Worm (Caenorhabditis elegans) whole organism, late embryonic: ENCODE measurements around the gene math-26.
"Not testable (repeated sequence)": the region's sequence is repeated elsewhere in the genome, so short reads cannot be mapped to it uniquely, and the experiment has no call there.

Source experiments
- C38D4.7 ChIP-seq: fragments of 200-800 bp; sonication (Bioruptor generic); optimal IDR thresholded peaks from 2 replicates; lab custom pipeline; 2018; ENCODE audit warnings: mild to moderate bottlenecking, missing genetic modification characterization, moderate library complexity, missing compliant biosample characterization
- F13H6.1 ChIP-seq: sonication (generic microtip); optimal IDR thresholded peaks from 2 replicates; lab custom pipeline; 2016; ENCODE audit warnings: missing genetic modification characterization, missing compliant biosample characterization
- T23F11.4 ChIP-seq: fragments of 200-800 bp; sonication (Bioruptor generic); optimal IDR thresholded peaks from 2 replicates; lab custom pipeline; 2018; ENCODE audit warnings: mild to moderate bottlenecking, missing genetic modification characterization, missing compliant biosample characterization
- ahr-1 ChIP-seq: sonication (generic microtip); optimal IDR thresholded peaks from 2 replicates; lab custom pipeline; 2016; ENCODE audit warnings: missing genetic modification characterization, missing compliant biosample characterization
- ceh-19 ChIP-seq: fragments of 200-800 bp; sonication (Bioruptor generic); optimal IDR thresholded peaks from 2 replicates; lab custom pipeline; 2018; ENCODE audit warnings: mild to moderate bottlenecking, missing genetic modification characterization, missing compliant biosample characterization
- ceh-22 ChIP-seq: sonication (generic microtip); optimal IDR thresholded peaks from 2 replicates; lab custom pipeline; 2017; ENCODE audit warnings: missing biosample characterization, missing genetic modification characterization
- ceh-24 ChIP-seq: sonication (generic microtip); optimal IDR thresholded peaks from 2 replicates; lab custom pipeline; 2016; ENCODE audit warnings: mild to moderate bottlenecking, missing genetic modification characterization, missing compliant biosample characterization
- ceh-30 ChIP-seq: fragments of 150-350 bp; optimal IDR thresholded peaks from 2 replicates; lab custom pipeline; 2014; ENCODE audit warnings: missing biosample characterization, missing genetic modification characterization
- ceh-34 ChIP-seq: sonication (generic microtip); optimal IDR thresholded peaks from 2 replicates; lab custom pipeline; 2016; ENCODE audit warnings: mild to moderate bottlenecking, missing genetic modification characterization, missing compliant biosample characterization
- ceh-45 ChIP-seq: fragments of 200-800 bp; sonication (Bioruptor generic); IDR thresholded peaks from 2 replicates; pipeline ENCODE4 v1.3.6; 2022; ENCODE audit warnings: missing genetic modification reagents, missing genetic modification characterization, missing compliant biosample characterization
- ceh-6 ChIP-seq: fragments of 200-800 bp; sonication (Bioruptor generic); optimal IDR thresholded peaks from 2 replicates; lab custom pipeline; 2018; ENCODE audit warnings: mild to moderate bottlenecking, missing genetic modification characterization, missing compliant biosample characterization
- ceh-9 ChIP-seq: sonication (generic microtip); optimal IDR thresholded peaks from 2 replicates; lab custom pipeline; 2016; ENCODE audit warnings: mild to moderate bottlenecking, missing genetic modification characterization, inconsistent platforms, missing compliant biosample characterization
- che-1 ChIP-seq: sonication (generic microtip); optimal IDR thresholded peaks from 2 replicates; lab custom pipeline; 2016; ENCODE audit warnings: mild to moderate bottlenecking, missing genetic modification characterization, missing compliant biosample characterization
- dve-1 ChIP-seq: sonication (generic microtip); optimal IDR thresholded peaks from 2 replicates; lab custom pipeline; 2017; ENCODE audit warnings: antibody characterized with exemption, mild to moderate bottlenecking, missing genetic modification characterization, missing compliant biosample characterization
- elt-4 ChIP-seq: sonication (generic microtip); optimal IDR thresholded peaks from 2 replicates; lab custom pipeline; 2016; ENCODE audit warnings: missing genetic modification characterization, missing compliant biosample characterization
- ets-4 ChIP-seq: sonication (generic microtip); optimal IDR thresholded peaks from 2 replicates; lab custom pipeline; 2016; ENCODE audit warnings: missing genetic modification characterization, missing compliant biosample characterization
- eyg-1 ChIP-seq: sonication (generic microtip); optimal IDR thresholded peaks from 2 replicates; lab custom pipeline; 2016; ENCODE audit warnings: missing genotype, missing genetic modification characterization, missing compliant biosample characterization
- fkh-10 ChIP-seq: fragments of 150-350 bp; optimal IDR thresholded peaks from 2 replicates; lab custom pipeline; 2014; ENCODE audit warnings: missing biosample characterization, missing genetic modification reagents, missing genetic modification characterization
- fkh-6 ChIP-seq: sonication (generic microtip); optimal IDR thresholded peaks from 2 replicates; lab custom pipeline; 2016; ENCODE audit warnings: missing genetic modification characterization, missing compliant biosample characterization
- hlh-15 ChIP-seq: sonication (generic microtip); optimal IDR thresholded peaks from 2 replicates; lab custom pipeline; 2016; ENCODE audit warnings: missing genetic modification characterization, missing compliant biosample characterization
- hlh-30 ChIP-seq: sonication (generic microtip); optimal IDR thresholded peaks from 2 replicates; lab custom pipeline; 2017; ENCODE audit warnings: antibody characterized with exemption, missing genetic modification characterization, missing compliant biosample characterization; ENCODE audit not compliant: insufficient read depth
- hlh-6 ChIP-seq: sonication (generic microtip); optimal IDR thresholded peaks from 2 replicates; lab custom pipeline; 2016; ENCODE audit warnings: missing genotype, missing genetic modification characterization, missing compliant biosample characterization
- hlh-8 ChIP-seq: sonication (generic microtip); optimal IDR thresholded peaks from 2 replicates; lab custom pipeline; 2016; ENCODE audit warnings: missing genotype, missing genetic modification characterization, missing compliant biosample characterization
- lin-11 ChIP-seq: fragments of 200-800 bp; sonication (Bioruptor generic); optimal IDR thresholded peaks from 2 replicates; lab custom pipeline; 2018; ENCODE audit warnings: mild to moderate bottlenecking, missing genetic modification characterization, missing compliant biosample characterization
- madf-2 ChIP-seq: sonication (generic microtip); optimal IDR thresholded peaks from 2 replicates; lab custom pipeline; 2017; ENCODE audit warnings: missing genetic modification characterization, missing compliant biosample characterization
- nfya-1 ChIP-seq: sonication (generic microtip); optimal IDR thresholded peaks from 2 replicates; lab custom pipeline; 2017; ENCODE audit warnings: missing genetic modification characterization, mild to moderate bottlenecking, missing compliant biosample characterization, antibody characterized with exemption, moderate library complexity
- nhr-11 ChIP-seq: fragments of 150-350 bp; optimal IDR thresholded peaks from 2 replicates; lab custom pipeline; 2014; ENCODE audit warnings: missing biosample characterization, missing genetic modification characterization
- npax-4 ChIP-seq: sonication (generic microtip); optimal IDR thresholded peaks from 2 replicates; lab custom pipeline; 2016; ENCODE audit warnings: missing genetic modification characterization, missing compliant biosample characterization
- pat-9 ChIP-seq: fragments of 200-800 bp; sonication (Bioruptor generic); optimal IDR thresholded peaks from 2 replicates; lab custom pipeline; 2018; ENCODE audit warnings: mild to moderate bottlenecking, missing genetic modification characterization, moderate library complexity, missing compliant biosample characterization
- pha-2 ChIP-seq: sonication (generic microtip); optimal IDR thresholded peaks from 2 replicates; lab custom pipeline; 2017; ENCODE audit warnings: mild to moderate bottlenecking, missing genetic modification characterization, missing compliant biosample characterization
- pha-4 ChIP-seq: fragments of 150-350 bp; optimal IDR thresholded peaks from 2 replicates; lab custom pipeline; 2018; ENCODE audit warnings: missing biosample characterization, missing genetic modification reagents, missing genetic modification characterization
- pros-1 ChIP-seq: fragments of 150-350 bp; optimal IDR thresholded peaks from 2 replicates; lab custom pipeline; 2014; ENCODE audit warnings: missing biosample characterization, missing genetic modification reagents, missing genetic modification characterization
- ref-2 ChIP-seq: sonication (generic microtip); optimal IDR thresholded peaks from 2 replicates; lab custom pipeline; 2016; ENCODE audit warnings: missing genetic modification characterization, missing compliant biosample characterization
- sox-2 ChIP-seq: fragments of 200-800 bp; sonication (Bioruptor generic); IDR thresholded peaks from 2 replicates; pipeline ENCODE4 v1.3.6; 2022; ENCODE audit warnings: missing genetic modification reagents, missing genetic modification characterization, missing compliant biosample characterization
- sox-4 ChIP-seq: sonication (generic microtip); optimal IDR thresholded peaks from 2 replicates; lab custom pipeline; 2017; ENCODE audit warnings: mild to moderate bottlenecking, missing genetic modification characterization, inconsistent platforms, missing compliant biosample characterization
- syd-9 ChIP-seq: sonication (generic microtip); optimal IDR thresholded peaks from 2 replicates; lab custom pipeline; 2016; ENCODE audit warnings: mild to moderate bottlenecking, missing genetic modification characterization, moderate library complexity, missing compliant biosample characterization
- tbx-7 ChIP-seq: sonication (generic microtip); optimal IDR thresholded peaks from 2 replicates; lab custom pipeline; 2016; ENCODE audit warnings: missing genotype, missing genetic modification characterization, missing compliant biosample characterization
- ttx-3 ChIP-seq: sonication (generic microtip); optimal IDR thresholded peaks from 2 replicates; lab custom pipeline; 2016; ENCODE audit warnings: missing genetic modification reagents, missing genetic modification characterization, missing compliant biosample characterization
- unc-55 ChIP-seq: sonication (generic microtip); optimal IDR thresholded peaks from 2 replicates; lab custom pipeline; 2017; ENCODE audit warnings: missing biosample characterization, missing genetic modification reagents, missing genetic modification characterization
- zip-5 ChIP-seq: sonication (generic microtip); optimal IDR thresholded peaks from 2 replicates; lab custom pipeline; 2016; ENCODE audit warnings: missing genetic modification characterization, missing compliant biosample characterization
- ztf-16 ChIP-seq: sonication (generic microtip); optimal IDR thresholded peaks from 2 replicates; lab custom pipeline; 2017; ENCODE audit warnings: missing genetic modification characterization, missing compliant biosample characterization

Gene math-26

ce11 chrII:1775234-1775633, 3.8 kb downstream of the math-26 start, which contains the start of gene F36H5.14:
F36H5.14 (plus strand) TSS chrII:1775534.
- TF ChIP-seq pha-2 (tag; lab: Kevin White, UChicago); fkh-6; syd-9 (tag; lab: Kevin White, UChicago): not testable (repeated sequence)

- TF ChIP-seq npax-4 (tag; lab: Kevin White, UChicago) (no peak), fkh-10 (GFP tag; lab: Kevin White, UChicago) (no peak), ceh-45 (GFP tag; lab: Robert Waterston, UW) (no peak), F13H6.1 (tag; lab: Kevin White, UChicago) (no peak), ref-2 (tag; lab: Kevin White, UChicago) (no peak), sox-2 (GFP tag; lab: Robert Waterston, UW) (no peak)
Measured at ce11 chrII:1782474-1782873, 11.0 kb downstream of the math-26 start, which contains the start of gene math-4. math-4 (minus strand) TSS chrII:1782574.

DNA sequence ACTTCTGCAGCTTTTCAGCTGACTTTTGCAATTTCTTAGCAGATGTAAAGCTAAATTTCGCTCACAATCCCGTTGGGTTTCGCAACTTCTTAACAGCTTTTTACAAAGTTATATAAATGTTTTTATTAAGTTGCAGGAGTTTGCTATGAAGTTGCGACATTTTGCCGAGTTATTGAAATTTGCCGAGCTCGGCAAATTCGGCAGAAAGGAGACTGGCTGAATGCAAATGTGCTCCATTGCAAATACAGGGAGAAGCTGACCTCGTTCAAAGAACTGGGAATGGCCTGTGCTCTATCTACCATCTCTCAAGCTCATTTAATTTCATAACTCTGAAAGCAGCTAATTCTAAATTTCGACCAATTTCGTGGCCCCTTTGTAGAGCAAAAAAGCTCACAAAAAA, 13.4 kb downstream of the math-26 start, which contains the start of gene C08F1.11:
Gene C08F1.11, minus strand, starts transcription at position 101 of the 400 bp plus-strand sequence.
- no peak for TF ChIP-seq hlh-15 (tag; lab: Kevin White, UChicago)

- TF ChIP-seq tbx-7 = no peak
- TF ChIP-seq dve-1 (tag; lab: Kevin White, UChicago) = no peak
- TF ChIP-seq sox-4 (tag; lab: Kevin White, UChicago) = no peak
- TF ChIP-seq nhr-11 (tag; lab: Kevin White, UChicago) = no peak
- TF ChIP-seq ceh-45 (GFP tag; lab: Robert Waterston, UW) = no peak
- TF ChIP-seq T23F11.4 (GFP tag; lab: Kevin White, UChicago) = no peak
- TF ChIP-seq hlh-6 = no peak
- TF ChIP-seq ceh-9 (tag; lab: Kevin White, UChicago) = no peak
- TF ChIP-seq pha-4 (tag; lab: Kevin White, UChicago) = no peak
- no peak for TF ChIP-seq fkh-6
- no peak for TF ChIP-seq pha-2 (tag; lab: Kevin White, UChicago)
- TF ChIP-seq unc-55 (GFP tag; lab: Kevin White, UChicago) = no peak
- no peak for TF ChIP-seq ceh-34
Measured at ce11 chrII:1786209-1786608, 14.8 kb downstream of the math-26 start, which contains the start of gene C08F1.10. C08F1.10 (minus strand) TSS chrII:1786309.

DNA sequence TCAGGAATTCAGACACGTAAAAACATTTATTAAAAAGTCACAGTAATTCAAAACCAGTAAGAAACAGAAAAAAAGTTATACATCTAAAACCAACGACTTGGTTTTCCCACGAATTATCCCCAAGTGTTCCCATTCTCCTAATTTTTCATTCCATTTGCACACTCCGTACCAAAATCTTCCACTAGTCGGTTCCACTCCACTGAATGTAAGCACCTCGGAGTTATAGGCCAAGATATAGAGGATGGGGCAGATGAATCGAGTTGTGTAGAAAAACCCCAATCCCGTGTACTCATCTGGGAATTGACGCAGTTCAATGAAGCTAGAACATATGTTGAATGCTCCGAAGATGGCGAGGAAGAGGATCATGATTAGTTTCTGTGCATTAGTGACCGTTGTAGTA, 15.8 kb downstream of the math-26 start:
- TF ChIP-seq hlh-30 (tag; lab: Kevin White, UChicago) = no peak
- TF ChIP-seq ahr-1 (tag; lab: Kevin White, UChicago) = no peak
- no peak for TF ChIP-seq ceh-30 (tag; lab: Kevin White, UChicago)

DNA sequence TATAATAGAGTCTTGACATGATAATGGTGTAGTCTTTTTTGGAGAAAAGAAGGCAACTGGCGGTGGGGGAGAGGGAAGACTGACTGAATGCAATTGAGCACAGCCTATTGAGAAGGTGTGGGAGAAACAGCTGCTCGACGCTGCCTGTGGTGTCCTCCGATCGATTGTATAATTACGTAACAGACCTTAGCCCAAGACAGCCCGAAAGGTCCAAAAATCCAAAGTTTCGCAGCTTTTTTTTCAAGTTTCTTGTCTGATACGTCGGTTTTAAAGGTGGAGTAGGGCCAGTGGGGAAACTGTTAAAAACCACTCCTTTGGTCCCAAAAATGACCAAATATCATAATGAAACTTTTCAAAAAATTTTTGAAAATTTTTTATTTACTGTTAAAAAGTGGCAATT, 16.6 kb downstream of the math-26 start, which contains the start of the genes C08F1.6 and fbxb-13:
Gene C08F1.6, minus strand, starts transcription at position 101 of the 400 bp plus-strand sequence.
Gene fbxb-13, plus strand, starts transcription at position 191 of the 400 bp plus-strand sequence.
- no peak for TF ChIP-seq fkh-10 (GFP tag; lab: Kevin White, UChicago)
- TF ChIP-seq ceh-19 (GFP tag; lab: Kevin White, UChicago) = no peak
- TF ChIP-seq pat-9 = no peak
- TF ChIP-seq T23F11.4 (GFP tag; lab: Kevin White, UChicago) = no peak
- TF ChIP-seq pros-1 (tag; lab: Kevin White, UChicago) = no peak
- TF ChIP-seq hlh-30 (tag; lab: Kevin White, UChicago) = no peak
- TF ChIP-seq ets-4 (tag; lab: Kevin White, UChicago) = no peak
- no peak for TF ChIP-seq madf-2
- no peak for TF ChIP-seq che-1 (tag; lab: Kevin White, UChicago)

DNA sequence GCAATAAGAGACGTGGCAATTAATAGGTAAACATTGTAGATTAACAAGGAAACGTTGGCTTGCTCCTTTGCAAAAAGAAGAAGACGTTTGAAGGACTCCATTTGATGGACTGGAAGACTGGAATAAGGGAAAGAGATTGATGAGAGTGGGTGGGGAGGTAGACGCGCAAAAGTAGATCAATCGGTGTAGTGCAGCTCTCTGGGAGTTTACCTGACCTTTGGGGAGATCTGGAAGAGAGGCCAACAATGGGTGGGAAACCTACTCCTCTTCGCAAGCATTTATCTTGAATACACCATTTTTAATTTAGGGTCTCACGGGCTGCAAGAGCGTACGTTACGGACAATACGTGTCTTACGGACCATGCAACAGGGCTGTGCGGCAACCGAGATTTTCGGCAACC, 34.9 kb downstream of the math-26 start, which contains the start of gene C08F1.12:
Gene C08F1.12, minus strand, starts transcription at position 101 of the 400 bp plus-strand sequence.
- TF ChIP-seq lin-11 (tag; lab: Kevin White, UChicago) (no peak), tbx-7 (no peak), ztf-16 (tag; lab: Kevin White, UChicago) (no peak), nfya-1 (no peak), ceh-30 (tag; lab: Kevin White, UChicago) (no peak), ttx-3 (tag; lab: Kevin White, UChicago) (no peak), eyg-1 (tag; lab: Kevin White, UChicago) (no peak), ceh-24 (tag; lab: Kevin White, UChicago) (no peak), ceh-22 (tag; lab: Kevin White, UChicago) (no peak), elt-4 (tag; lab: Kevin White, UChicago) (no peak), zip-5 (tag; lab: Kevin White, UChicago) (no peak), ceh-9 (tag; lab: Kevin White, UChicago) (no peak), C38D4.7 (GFP tag; lab: Kevin White, UChicago) (no peak), ceh-6 (GFP tag; lab: Kevin White, UChicago) (no peak), hlh-8 (tag; lab: Kevin White, UChicago) (no peak)
